Worm (Caenorhabditis elegans) whole organism, L4/young adult: ENCODE results near the gene ral-1.

Experiments used
- W03F9.2 ChIP-seq: fragments of 150-350 bp; optimal IDR thresholded peaks from 2 replicates; lab custom pipeline; 2014; ENCODE audit warnings: missing biosample characterization, missing genetic modification characterization
- dao-5 ChIP-seq: sonication (generic microtip); optimal IDR thresholded peaks from 2 replicates; lab custom pipeline; 2016; ENCODE audit warnings: missing genotype, missing genetic modification characterization, moderate library complexity, missing compliant biosample characterization
- him-1 ChIP-seq: sonication (generic microtip); optimal IDR thresholded peaks from 2 replicates; lab custom pipeline; 2016; ENCODE audit warnings: missing genotype, missing genetic modification reagents, missing genetic modification characterization, missing compliant biosample characterization

- TF ChIP-seq dao-5 (tag; lab: Kevin White, UChicago) (no peak), him-1 (tag; lab: Kevin White, UChicago) (no peak), W03F9.2 (no peak)
Observed at ce11 chrIII:3306322-3306721, 4.8 kb upstream of the ral-1 start.
